Worm (Caenorhabditis elegans) whole organism, mixed stage, embryonic: ENCODE results near the gene ZK418.13.

Source experiments
- M03D4.4 ChIP-seq: sonication (generic microtip); optimal IDR thresholded peaks from 2 replicates; lab custom pipeline; 2017; ENCODE audit warnings: mild to moderate bottlenecking, missing genetic modification characterization, missing compliant biosample characterization
- blmp-1 ChIP-seq: fragments of 150-350 bp; optimal IDR thresholded peaks from 2 replicates; lab custom pipeline; 2014; ENCODE audit warnings: missing biosample characterization, missing genetic modification characterization
- ceh-43 ChIP-seq: fragments of 200-800 bp; sonication (Bioruptor generic); optimal IDR thresholded peaks from 2 replicates; lab custom pipeline; 2018; ENCODE audit warnings: mild to moderate bottlenecking, missing genetic modification characterization, moderate library complexity, missing compliant biosample characterization
- ceh-83 ChIP-seq: fragments of 200-800 bp; sonication (Bioruptor generic); optimal IDR thresholded peaks from 2 replicates; lab custom pipeline; 2018; ENCODE audit warnings: mild to moderate bottlenecking, missing genetic modification characterization, missing compliant biosample characterization
- ces-1 ChIP-seq: fragments of 150-350 bp; optimal IDR thresholded peaks from 2 replicates; lab custom pipeline; 2014; ENCODE audit warnings: missing biosample characterization, missing genetic modification reagents, missing genetic modification characterization
- cnd-1 ChIP-seq: fragments of 200-800 bp; sonication (Bioruptor generic); optimal IDR thresholded peaks from 2 replicates; lab custom pipeline; 2018; ENCODE audit warnings: mild to moderate bottlenecking, missing genetic modification characterization, missing compliant biosample characterization
- drap-1 ChIP-seq: fragments of 200-800 bp; sonication (Bioruptor generic); optimal IDR thresholded peaks from 3 replicates; lab custom pipeline; 2018; ENCODE audit warnings: mild to moderate bottlenecking, missing genetic modification characterization, missing compliant biosample characterization
- elt-1 ChIP-seq: sonication (generic microtip); optimal IDR thresholded peaks from 2 replicates; lab custom pipeline; 2017; ENCODE audit warnings: missing genetic modification characterization, mild to moderate bottlenecking, missing compliant biosample characterization, antibody characterized with exemption, moderate library complexity, borderline replicate concordance; ENCODE audit not compliant: insufficient read depth
- elt-3 ChIP-seq: fragments of 150-350 bp; optimal IDR thresholded peaks from 2 replicates; lab custom pipeline; 2014; ENCODE audit warnings: missing biosample characterization, missing genetic modification characterization
- ham-2 ChIP-seq: fragments of 200-800 bp; sonication (Bioruptor generic); optimal IDR thresholded peaks from 2 replicates; lab custom pipeline; 2018; ENCODE audit warnings: mild to moderate bottlenecking, missing genetic modification characterization, missing compliant biosample characterization
- hlh-1 ChIP-seq: fragments of 150-350 bp; optimal IDR thresholded peaks from 2 replicates; lab custom pipeline; 2014; ENCODE audit warnings: missing biosample characterization, missing genetic modification reagents, missing genetic modification characterization
- lin-13 ChIP-seq: fragments of 150-350 bp; optimal IDR thresholded peaks from 2 replicates; lab custom pipeline; 2014; ENCODE audit warnings: missing biosample characterization, missing genetic modification characterization
- lin-32 ChIP-seq: fragments of 200-800 bp; sonication (Bioruptor generic); optimal IDR thresholded peaks from 2 replicates; lab custom pipeline; 2018; ENCODE audit warnings: mild to moderate bottlenecking, missing genetic modification characterization, missing compliant biosample characterization
- lsy-2 ChIP-seq: fragments of 150-350 bp; optimal IDR thresholded peaks from 2 replicates; lab custom pipeline; 2014; ENCODE audit warnings: missing biosample characterization, missing genetic modification characterization
- mab-5 ChIP-seq: fragments of 150-350 bp; optimal IDR thresholded peaks from 2 replicates; lab custom pipeline; 2014; ENCODE audit warnings: missing biosample characterization, missing genetic modification characterization
- mep-1 ChIP-seq: fragments of 150-350 bp; optimal IDR thresholded peaks from 2 replicates; lab custom pipeline; 2017; ENCODE audit warnings: missing biosample characterization, missing genetic modification reagents, missing genetic modification characterization, inconsistent platforms
- nhr-12 ChIP-seq: fragments of 150-350 bp; optimal IDR thresholded peaks from 2 replicates; lab custom pipeline; 2014; ENCODE audit warnings: missing biosample characterization, missing genetic modification characterization
- nhr-2 ChIP-seq: fragments of 150-350 bp; optimal IDR thresholded peaks from 2 replicates; lab custom pipeline; 2014; ENCODE audit warnings: missing biosample characterization, missing genetic modification characterization
- nhr-237 ChIP-seq: fragments of 150-350 bp; optimal IDR thresholded peaks from 2 replicates; lab custom pipeline; 2014; ENCODE audit warnings: missing biosample characterization, missing genetic modification characterization
- pha-4 ChIP-seq: fragments of 150-350 bp; optimal IDR thresholded peaks from 2 replicates; lab custom pipeline; 2018; ENCODE audit warnings: missing biosample characterization, missing genetic modification reagents, missing genetic modification characterization
- sem-2 ChIP-seq: fragments of 200-800 bp; sonication (Bioruptor generic); optimal IDR thresholded peaks from 2 replicates; lab custom pipeline; 2018; ENCODE audit warnings: mild to moderate bottlenecking, missing genetic modification characterization, missing compliant biosample characterization
- snpc-4 ChIP-seq: fragments of 150-350 bp; optimal IDR thresholded peaks from 2 replicates; lab custom pipeline; 2014; ENCODE audit warnings: missing biosample characterization, missing genetic modification characterization
- sptf-1 ChIP-seq: sonication (generic microtip); optimal IDR thresholded peaks from 2 replicates; lab custom pipeline; 2017; ENCODE audit warnings: mild to moderate bottlenecking, missing genetic modification characterization, moderate library complexity, missing compliant biosample characterization
- tbx-8 ChIP-seq: fragments of 200-800 bp; sonication (Bioruptor generic); optimal IDR thresholded peaks from 2 replicates; lab custom pipeline; 2018; ENCODE audit warnings: mild to moderate bottlenecking, missing genetic modification characterization, moderate library complexity, missing compliant biosample characterization
- unc-120 ChIP-seq: sonication (generic microtip); optimal IDR thresholded peaks from 2 replicates; lab custom pipeline; 2017; ENCODE audit warnings: missing genetic modification characterization, missing compliant biosample characterization; ENCODE audit not compliant: poor library complexity, severe bottlenecking
- unc-39 ChIP-seq: fragments of 150-350 bp; optimal IDR thresholded peaks from 2 replicates; lab custom pipeline; 2014; ENCODE audit warnings: missing biosample characterization, missing genetic modification characterization
- unc-62 ChIP-seq: fragments of 150-350 bp; optimal IDR thresholded peaks from 2 replicates; lab custom pipeline; 2014; ENCODE audit warnings: missing biosample characterization, missing genetic modification reagents, missing genetic modification characterization
- zip-8 ChIP-seq: fragments of 150-350 bp; optimal IDR thresholded peaks from 2 replicates; lab custom pipeline; 2014; ENCODE audit warnings: missing biosample characterization, missing genetic modification characterization
- ztf-11 ChIP-seq: fragments of 150-350 bp; optimal IDR thresholded peaks from 2 replicates; lab custom pipeline; 2014; ENCODE audit warnings: missing biosample characterization, missing genetic modification characterization

The ZK418.13 gene

DNA sequence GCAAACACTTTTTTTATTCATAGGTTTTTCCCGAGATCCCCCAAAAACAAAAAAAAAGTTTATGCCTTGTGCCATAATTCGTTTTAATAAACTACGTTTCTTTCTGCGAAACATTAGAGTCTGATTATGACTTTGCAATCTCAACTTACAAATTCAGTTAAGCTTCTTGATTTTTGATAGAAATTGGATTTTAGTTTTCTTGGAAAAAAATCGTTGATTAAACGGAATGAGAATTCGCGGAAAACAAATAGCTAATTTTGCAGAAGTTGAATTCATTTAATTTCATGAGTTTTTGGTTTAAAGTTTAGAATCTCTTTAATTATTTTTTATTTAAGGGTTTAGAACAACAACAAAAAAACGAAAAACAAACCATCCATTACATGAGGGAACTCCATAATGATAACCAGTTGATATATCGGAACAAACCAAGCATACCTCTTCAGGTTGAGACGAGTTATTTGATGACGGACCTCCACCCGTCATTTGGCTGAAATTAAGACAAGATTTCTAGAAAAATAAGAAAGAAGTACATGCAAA, 38.7 kb upstream of the ZK418.13 start, which contains the start of gene nhr-10:
Gene nhr-10 (minus strand): TSS at position 487 of the 537 bp plus-strand sequence.
- TF ChIP-seq blmp-1 (no peak), nhr-12 (tag; lab: Kevin White, UChicago) (no peak), lsy-2 (tag; lab: Kevin White, UChicago) (no peak), snpc-4 (no peak), elt-1 (tag; lab: Kevin White, UChicago) (no peak), cnd-1 (tag; lab: Kevin White, UChicago) (no peak), ztf-11 (tag; lab: Kevin White, UChicago) (no peak), M03D4.4 (tag; lab: Kevin White, UChicago) (no peak)
- TF ChIP-seq, all 35 proteins: peak for 0

DNA sequence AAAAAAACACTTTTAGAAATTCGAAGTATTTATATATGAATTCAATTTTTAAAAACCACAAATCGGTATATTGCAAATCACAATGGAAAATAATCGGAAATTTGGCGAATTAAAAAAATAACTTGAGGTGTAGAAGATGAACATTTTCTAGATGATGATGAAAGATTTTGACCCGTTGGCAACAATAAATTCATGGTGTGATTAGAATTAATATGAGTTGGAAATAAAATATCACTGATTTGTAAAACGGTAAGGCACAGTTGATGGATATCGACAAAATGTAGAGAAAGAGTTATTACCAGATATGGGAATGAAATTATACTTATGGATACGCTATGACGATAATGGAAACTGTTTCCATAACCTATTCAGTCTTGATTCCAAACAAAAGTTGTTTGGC, 36.0 kb upstream of the ZK418.13 start:
- TF ChIP-seq ztf-11 (tag; lab: Kevin White, UChicago) (no peak), nhr-237 (tag; lab: Kevin White, UChicago) (no peak), drap-1 (GFP tag; lab: Kevin White, UChicago) (no peak), pha-4 (no peak), elt-3 (tag; lab: Kevin White, UChicago) (no peak), unc-120 (tag; lab: Kevin White, UChicago) (no peak), zip-8 (tag; lab: Kevin White, UChicago) (no peak), sptf-1 (tag; lab: Kevin White, UChicago) (no peak), lsy-2 (tag; lab: Kevin White, UChicago) (no peak), ces-1 (no peak), cnd-1 (tag; lab: Kevin White, UChicago) (no peak), unc-62 (GFP tag; lab: Kevin White, UChicago) (no peak), mab-5 (tag; lab: Kevin White, UChicago) (no peak), lin-32 (GFP tag; lab: Kevin White, UChicago) (no peak), ceh-83 (no peak), hlh-1 (tag; lab: Kevin White, UChicago) (no peak)

DNA sequence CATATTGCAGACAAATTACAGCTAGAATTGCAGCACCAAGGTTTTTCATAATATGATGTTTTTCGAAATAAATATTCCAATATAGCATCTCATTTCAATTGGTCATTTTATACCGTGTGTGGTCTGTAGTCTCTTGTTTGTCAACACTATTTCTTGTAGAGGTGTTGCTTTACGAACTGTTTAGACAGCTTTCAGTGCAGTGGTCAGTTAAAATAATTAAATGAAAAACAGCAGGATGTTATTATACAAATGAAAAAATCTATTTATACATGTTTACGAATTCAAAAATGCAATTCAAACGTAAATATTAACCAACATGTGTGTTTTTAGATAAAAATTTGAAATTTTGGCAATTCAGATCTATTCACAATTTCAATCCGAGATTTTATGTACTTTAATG, 35.5 kb upstream of the ZK418.13 start, which contains the start of gene B0280.7:
Gene B0280.7 (minus strand): TSS at position 101 of the 400 bp plus-strand sequence.
- TF ChIP-seq ceh-43 (GFP tag; lab: Kevin White, UChicago) (no peak), lin-32 (GFP tag; lab: Kevin White, UChicago) (no peak), elt-3 (tag; lab: Kevin White, UChicago) (no peak), nhr-2 (tag; lab: Kevin White, UChicago) (no peak), nhr-12 (tag; lab: Kevin White, UChicago) (no peak), lin-13 (tag; lab: Kevin White, UChicago) (no peak), mab-5 (tag; lab: Kevin White, UChicago) (no peak), unc-120 (tag; lab: Kevin White, UChicago) (no peak), zip-8 (tag; lab: Kevin White, UChicago) (no peak), sptf-1 (tag; lab: Kevin White, UChicago) (no peak), unc-39 (no peak), drap-1 (GFP tag; lab: Kevin White, UChicago) (no peak), mep-1 (no peak)

DNA sequence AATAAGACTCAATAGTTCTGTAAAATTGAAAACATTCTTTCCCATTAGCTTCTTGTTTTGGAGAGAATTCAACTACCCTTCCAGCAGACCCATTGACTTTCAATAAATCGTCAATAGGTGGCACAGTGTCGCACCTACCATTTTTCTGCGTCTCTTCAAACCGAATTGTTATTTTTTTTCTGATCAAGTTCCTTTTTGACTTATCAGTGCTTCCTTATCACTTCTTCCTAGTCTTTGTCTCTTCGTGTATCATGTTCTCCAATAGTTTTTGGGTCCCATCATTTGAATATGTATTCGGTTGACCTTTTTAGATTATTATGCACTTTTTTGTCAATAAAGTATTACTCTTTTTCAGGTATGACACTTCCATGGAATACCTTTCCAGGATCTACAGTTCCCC, 31.7 kb upstream of the ZK418.13 start, which contains the start of gene odd-1:
Gene odd-1 (plus strand): TSS at position 349 of the 400 bp plus-strand sequence.
- TF ChIP-seq sem-2 (GFP tag; lab: Kevin White, UChicago), result no peak

DNA sequence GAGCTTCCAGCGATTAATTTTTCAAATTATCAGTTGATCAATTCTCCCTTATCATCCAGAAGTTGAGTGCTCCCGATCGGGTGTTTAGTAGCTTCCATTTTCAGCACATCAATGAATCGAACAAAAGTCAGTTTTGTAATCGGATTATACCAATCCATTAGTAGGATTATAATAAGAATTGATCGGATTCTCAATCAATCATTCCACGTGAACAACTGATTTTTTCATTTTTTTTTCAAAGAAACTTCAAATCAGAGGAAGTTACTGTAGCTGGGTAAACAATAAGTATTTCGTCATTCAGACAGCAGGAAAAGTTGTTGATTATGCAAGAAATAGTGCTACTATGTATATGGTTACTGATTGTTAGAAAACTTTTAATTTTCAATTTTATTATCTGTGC, 30.6 kb upstream of the ZK418.13 start:
- TF ChIP-seq zip-8 (tag; lab: Kevin White, UChicago) (no peak), nhr-2 (tag; lab: Kevin White, UChicago) (no peak), unc-39 (no peak), lsy-2 (tag; lab: Kevin White, UChicago) (no peak), ceh-43 (GFP tag; lab: Kevin White, UChicago) (no peak), M03D4.4 (tag; lab: Kevin White, UChicago) (no peak)
- TF ChIP-seq, all 35 proteins: peak for 0

DNA sequence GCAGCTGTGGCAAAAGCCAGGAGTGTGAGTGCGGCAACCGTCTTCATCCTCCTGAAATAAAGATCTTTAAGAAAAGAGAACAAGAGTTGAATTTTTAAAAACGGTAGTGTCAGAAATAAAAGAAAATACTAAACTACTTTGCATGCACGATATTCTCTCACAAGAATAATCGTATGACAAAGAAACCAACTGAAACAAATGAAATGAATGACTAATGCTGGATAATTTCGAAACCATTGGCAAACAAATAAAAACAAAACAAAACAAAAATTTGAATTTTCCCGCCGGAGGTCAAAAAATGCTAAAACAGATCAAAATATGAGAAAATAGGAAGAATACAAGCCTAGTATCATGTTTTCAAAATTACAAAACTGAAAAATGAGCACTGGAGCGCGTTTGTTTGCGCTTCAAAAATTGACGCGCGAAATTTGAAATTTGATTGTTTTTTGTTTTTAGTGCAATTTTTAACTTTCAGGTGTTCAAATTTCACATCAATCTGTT, 27.7 kb upstream of the ZK418.13 start, which contains the start of gene cpg-2:
Gene cpg-2 (minus strand): TSS at position 51 of the 501 bp plus-strand sequence.
- TF ChIP-seq M03D4.4 (tag; lab: Kevin White, UChicago) (no peak), nhr-237 (tag; lab: Kevin White, UChicago) (no peak), lsy-2 (tag; lab: Kevin White, UChicago) (no peak), unc-120 (tag; lab: Kevin White, UChicago) (no peak), unc-39 (no peak), pha-4 (no peak), hlh-1 (tag; lab: Kevin White, UChicago) (no peak), sptf-1 (tag; lab: Kevin White, UChicago) (no peak), snpc-4 (no peak), tbx-8 (GFP tag; lab: Kevin White, UChicago) (no peak), ham-2 (GFP tag; lab: Kevin White, UChicago) (no peak)
